Fruit fly (Drosophila melanogaster) Kc167 (cell line): Measurements from ENCODE around the gene CG32772.

Source experiments
- Myc ChIP-seq: fragments of >200 bp; optimal IDR thresholded peaks from 2 replicates; lab custom pipeline; 2017; ENCODE audit warnings: missing external identifiers
- Sin3A ChIP-seq: fragments of >200 bp; optimal IDR thresholded peaks from 2 replicates; lab custom pipeline; 2018; ENCODE audit warnings: missing external identifiers
- h ChIP-seq: fragments of >200 bp; optimal IDR thresholded peaks from 3 replicates; lab custom pipeline; 2018; ENCODE audit warnings: missing external identifiers
- insv ChIP-seq: fragments of >200 bp; optimal IDR thresholded peaks from 3 replicates; lab custom pipeline; 2018; ENCODE audit warnings: missing external identifiers
- psq ChIP-seq: fragments of >200 bp; optimal IDR thresholded peaks from 2 replicates; lab custom pipeline; 2017; ENCODE audit warnings: missing external identifiers
- ttk ChIP-seq: sonication (Bioruptor generic); optimal IDR thresholded peaks from 2 replicates; lab custom pipeline; 2017; ENCODE audit warnings: missing external identifiers

CG32772 gene

DNA sequence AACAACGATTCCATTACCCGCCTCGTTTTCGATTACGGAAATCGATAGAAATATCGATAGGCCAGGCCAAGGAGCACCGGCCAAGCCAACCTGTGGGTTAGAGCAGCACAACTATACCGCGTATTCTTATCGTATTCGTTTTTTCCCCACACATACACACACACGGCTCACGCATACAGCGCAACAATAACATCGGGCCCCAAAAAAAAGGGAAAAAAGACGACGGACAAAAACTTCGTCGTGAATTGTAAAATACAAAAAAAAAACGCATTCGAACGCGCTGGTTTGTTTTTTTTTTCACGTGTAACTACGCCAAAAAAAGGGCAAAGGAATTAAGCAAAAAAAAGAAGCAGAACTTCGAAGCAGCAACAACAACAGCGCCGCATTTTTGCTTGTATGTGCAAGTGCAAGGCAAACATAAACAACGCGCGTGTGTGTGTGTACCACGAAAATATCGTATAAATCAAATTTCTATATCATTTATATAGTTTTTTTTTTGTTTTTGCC, at the start of gene CG32772:
TSS of gene CG32772 (plus strand) at position 177 of the 507 bp plus-strand sequence.
- TF ChIP-seq Sin3A (lab: Kevin White, UChicago) (no peak), psq (lab: Kevin White, UChicago) (peak; percentile 1), h (lab: Kevin White, UChicago) (no peak)

DNA sequence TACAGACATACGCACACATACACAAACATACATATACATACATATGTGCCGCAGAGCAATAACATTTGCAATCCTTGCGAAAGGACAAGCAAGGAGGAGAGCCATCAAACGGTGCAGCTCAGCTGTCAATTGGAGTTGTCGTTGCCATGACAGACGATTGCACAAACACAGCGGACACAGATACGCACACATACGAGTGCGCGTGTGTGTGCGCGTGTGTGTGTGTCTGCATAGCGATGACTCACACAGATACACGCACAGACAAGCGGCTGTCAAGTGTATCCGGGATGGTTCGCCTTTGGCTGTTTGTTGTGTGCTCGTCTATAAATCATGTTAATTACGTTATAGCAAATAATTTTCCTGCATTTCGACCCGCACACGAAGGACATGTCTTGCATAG, 48.6 kb upstream of the CG32772 start:
- TF ChIP-seq insv (lab: Kevin White, UChicago) (no peak), Sin3A (lab: Kevin White, UChicago) (no peak), psq (lab: Kevin White, UChicago) (no peak), Myc (no peak), ttk (lab: Kevin White, UChicago) (no peak), h (lab: Kevin White, UChicago) (no peak)

DNA sequence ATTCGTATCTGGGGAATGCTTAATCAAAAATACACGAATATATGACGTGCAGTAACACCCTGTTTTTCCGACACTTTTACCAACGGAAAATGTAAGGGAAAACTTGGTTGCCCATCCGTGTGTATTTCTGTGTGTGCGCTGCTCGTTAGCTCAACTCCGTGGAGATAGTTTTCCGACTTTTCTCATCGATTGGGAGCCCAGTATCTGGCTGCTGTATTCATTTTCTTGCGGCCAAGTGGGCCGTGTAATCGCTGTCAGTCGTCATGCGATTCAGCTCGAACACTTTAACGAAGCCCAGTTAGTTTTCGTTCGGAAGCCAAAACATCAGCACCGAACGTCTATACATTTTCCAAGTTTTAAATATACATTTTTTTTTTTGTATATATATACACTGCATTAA, 33.5 kb upstream of the CG32772 start, which contains the start of gene boil:
TSS of gene boil (plus strand) at position 301 of the 400 bp plus-strand sequence.
- no peak for TF ChIP-seq Myc
- TF ChIP-seq Sin3A (lab: Kevin White, UChicago), result no peak
- TF ChIP-seq h (lab: Kevin White, UChicago), result no peak
- no peak for TF ChIP-seq insv (lab: Kevin White, UChicago)
- TF ChIP-seq psq (lab: Kevin White, UChicago), result no peak
- no peak for TF ChIP-seq ttk (lab: Kevin White, UChicago)

DNA sequence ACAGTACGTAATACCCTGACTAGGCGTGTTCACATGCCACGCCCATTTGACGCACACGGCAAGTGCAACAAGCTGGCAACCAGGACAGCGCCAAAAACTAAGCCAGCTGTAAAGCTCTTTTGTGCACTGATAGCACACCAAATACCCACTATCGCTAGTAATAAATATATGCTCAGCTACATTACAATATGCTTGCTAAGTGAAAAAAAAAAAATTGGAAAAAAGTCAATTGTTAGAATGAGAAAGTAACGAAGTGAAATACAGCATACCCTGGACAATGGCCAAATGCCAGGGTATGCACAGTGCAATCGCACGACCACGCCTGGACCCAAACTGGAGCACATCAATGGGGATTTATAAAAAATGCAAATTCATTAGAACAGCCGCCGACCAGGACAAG, 23.0 kb upstream of the CG32772 start:
- TF ChIP-seq ttk (lab: Kevin White, UChicago) (no peak), h (lab: Kevin White, UChicago) (no peak), Myc (no peak), Sin3A (lab: Kevin White, UChicago) (no peak), psq (lab: Kevin White, UChicago) (no peak), insv (lab: Kevin White, UChicago) (no peak)

DNA sequence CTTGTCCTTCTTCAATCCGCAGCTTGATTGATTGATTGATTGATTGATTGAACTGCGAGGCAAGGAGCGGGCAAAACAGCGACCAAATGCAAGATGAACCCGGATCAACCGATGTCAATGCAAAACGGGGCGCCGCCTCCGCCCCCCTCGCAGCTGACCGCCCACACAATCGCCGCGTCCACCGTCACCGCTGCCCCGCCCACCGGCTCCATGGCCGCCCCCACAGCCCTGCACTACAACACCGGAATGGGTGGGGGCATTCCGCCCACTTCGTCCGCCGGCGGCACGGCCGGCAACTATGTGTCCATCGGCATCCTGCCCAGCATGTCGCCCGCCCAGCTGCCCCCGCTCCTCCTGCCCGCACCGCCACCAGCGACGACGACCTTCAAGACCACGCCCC, 14.3 kb upstream of the CG32772 start:
- TF ChIP-seq ttk (lab: Kevin White, UChicago), result no peak
- no peak for TF ChIP-seq psq (lab: Kevin White, UChicago)
- TF ChIP-seq insv (lab: Kevin White, UChicago), result no peak
- TF ChIP-seq Sin3A (lab: Kevin White, UChicago), result no peak
- TF ChIP-seq h (lab: Kevin White, UChicago), result no peak
- TF ChIP-seq Myc, result no peak

DNA sequence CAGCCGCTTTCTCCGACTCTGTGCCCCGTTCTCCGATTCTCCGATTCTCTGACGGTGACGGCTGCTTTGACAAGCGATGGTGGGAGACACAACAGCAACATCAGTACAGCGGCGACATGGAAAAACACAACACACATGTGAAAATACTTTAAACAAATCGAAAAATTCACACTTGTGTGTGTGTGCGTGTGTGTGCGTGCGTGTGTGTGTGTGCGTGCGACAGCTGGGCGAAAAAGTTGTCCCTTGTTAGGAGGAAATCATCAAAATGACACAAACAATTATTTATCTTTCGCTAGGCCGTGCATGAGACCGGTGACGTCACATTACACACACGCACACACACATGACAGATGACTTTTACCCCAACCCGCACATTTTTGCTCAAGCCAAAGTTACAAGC, 12.0 kb upstream of the CG32772 start:
- TF ChIP-seq psq (lab: Kevin White, UChicago) (no peak), Sin3A (lab: Kevin White, UChicago) (no peak)

DNA sequence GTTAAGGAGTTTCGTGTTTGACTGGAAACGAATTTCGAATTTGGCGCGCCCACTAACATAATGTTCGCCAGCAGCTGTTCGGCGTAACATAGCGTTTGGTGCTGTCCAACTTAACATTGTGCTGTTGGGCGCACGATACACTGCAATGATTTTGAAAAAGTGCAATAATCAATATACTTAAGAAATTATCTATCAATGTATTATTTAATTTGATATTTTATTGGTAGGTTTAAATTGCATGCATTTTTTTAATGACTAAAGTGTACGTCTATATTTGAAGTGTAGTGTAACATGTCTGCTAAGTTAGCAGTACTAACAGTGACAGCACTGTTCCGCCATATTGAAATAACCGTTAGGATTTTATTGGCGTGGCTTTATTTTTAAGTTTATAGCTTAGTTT, 2.3 kb upstream of the CG32772 start, which contains the start of gene CG6927:
TSS of gene CG6927 (plus strand) at position 328 of the 400 bp plus-strand sequence.
- TF ChIP-seq psq (lab: Kevin White, UChicago), result no peak
- no peak for TF ChIP-seq Myc

DNA sequence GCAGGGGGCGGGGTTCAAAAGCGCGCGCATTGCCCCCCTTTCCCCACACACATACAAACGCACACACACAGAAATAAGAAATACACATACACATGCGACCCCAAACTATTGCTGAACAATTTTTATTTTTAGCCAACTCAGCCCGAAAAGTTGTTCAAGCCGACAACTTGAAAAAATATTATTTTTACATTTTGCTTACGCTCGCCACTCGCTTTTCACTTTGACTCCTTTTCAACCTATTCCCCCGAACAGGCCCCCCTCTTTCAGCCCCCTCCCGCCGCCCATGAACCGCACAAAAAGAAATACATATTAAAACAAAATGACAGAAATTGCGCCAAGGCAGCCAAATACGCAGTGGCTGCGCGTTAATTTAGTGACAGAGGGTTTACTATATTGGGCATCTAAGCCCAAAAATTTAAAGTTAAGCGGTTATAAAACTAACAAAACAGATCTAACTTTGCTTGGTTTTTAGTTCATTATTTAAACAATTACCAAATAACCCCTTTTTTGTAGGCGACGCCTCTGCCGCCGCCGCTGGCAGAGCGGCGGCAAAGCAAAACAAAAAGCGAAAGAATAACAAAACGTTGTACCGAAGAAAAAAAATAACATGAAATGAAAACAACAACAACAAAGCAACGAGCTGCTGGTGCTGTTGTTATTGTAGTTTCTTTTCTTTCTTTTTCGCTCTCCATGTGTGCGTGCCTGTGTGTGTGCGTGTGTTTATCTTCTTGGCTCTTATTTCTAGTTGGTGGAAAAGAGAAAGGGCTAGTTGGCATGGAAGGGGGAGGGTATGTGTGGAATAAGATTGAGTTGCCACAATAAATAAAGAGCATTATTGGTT, 1.3 kb downstream of the CG32772 start:
- TF ChIP-seq psq (lab: Kevin White, UChicago) (peak; percentile 75), Sin3A (lab: Kevin White, UChicago) (no peak)

DNA sequence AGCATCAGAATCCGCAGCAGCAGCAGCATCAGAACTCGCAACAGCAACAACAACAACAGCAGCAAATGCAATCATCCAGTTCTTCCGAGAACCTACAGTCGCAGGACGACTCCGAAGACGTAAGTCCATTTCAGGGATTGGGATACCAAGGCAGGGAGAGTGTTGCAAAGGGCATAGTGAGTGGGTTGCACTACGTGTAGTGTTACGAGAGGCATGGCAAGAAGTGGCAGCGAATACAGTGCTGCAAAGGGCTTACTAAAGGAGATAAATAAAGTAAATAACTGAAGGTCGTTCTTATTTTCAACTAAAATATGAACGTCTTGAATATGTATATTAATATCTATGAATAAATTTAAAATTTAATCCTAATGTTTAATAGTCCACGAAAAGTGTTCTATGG, 2.2 kb downstream of the CG32772 start:
- TF ChIP-seq psq (lab: Kevin White, UChicago) (no peak), ttk (lab: Kevin White, UChicago) (no peak)

DNA sequence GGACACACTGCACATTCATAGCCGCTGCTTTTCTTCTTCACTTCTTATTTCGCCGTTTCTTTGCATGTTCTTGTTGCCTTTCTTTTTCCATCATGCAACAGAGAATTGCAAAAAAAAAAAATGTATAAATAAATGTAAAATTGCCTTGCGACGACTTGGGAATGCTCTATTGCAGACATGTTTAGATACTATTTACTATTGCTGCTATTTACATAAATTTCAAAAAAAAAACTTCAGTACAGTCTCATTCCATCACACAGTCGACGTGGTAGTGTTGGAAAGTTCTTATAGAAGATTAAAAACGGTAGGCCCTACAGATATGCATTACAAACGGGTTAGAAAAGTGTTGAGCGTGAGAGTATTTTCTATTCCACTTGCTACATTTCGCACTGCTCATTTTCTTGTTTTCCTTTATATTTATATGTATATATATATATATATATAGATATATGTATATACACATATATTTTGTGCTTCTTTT, 2.9 kb downstream of the CG32772 start:
- peak; percentile 44 for TF ChIP-seq psq (lab: Kevin White, UChicago)
- TF ChIP-seq Sin3A (lab: Kevin White, UChicago), result no peak

DNA sequence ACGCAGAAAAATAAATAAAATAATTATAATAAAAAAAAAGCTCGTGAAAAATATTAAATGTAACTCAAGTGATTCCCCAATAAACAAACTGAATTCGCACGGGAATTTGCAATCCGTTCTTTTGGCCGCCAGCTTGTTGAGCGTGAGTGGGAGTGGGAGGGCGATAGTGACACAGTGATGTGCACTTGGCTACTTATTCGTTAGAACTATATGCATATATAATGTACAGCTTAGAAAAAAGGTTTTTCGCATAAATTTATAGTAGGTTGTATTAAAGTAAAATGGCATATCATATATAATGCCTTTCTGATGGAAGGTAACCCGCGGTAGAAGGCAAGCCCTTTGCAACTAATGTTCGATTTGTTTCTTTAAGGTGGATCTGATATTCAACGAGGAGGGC, 3.5 kb downstream of the CG32772 start:
- TF ChIP-seq insv (lab: Kevin White, UChicago) (no peak), Myc (no peak), Sin3A (lab: Kevin White, UChicago) (no peak)

DNA sequence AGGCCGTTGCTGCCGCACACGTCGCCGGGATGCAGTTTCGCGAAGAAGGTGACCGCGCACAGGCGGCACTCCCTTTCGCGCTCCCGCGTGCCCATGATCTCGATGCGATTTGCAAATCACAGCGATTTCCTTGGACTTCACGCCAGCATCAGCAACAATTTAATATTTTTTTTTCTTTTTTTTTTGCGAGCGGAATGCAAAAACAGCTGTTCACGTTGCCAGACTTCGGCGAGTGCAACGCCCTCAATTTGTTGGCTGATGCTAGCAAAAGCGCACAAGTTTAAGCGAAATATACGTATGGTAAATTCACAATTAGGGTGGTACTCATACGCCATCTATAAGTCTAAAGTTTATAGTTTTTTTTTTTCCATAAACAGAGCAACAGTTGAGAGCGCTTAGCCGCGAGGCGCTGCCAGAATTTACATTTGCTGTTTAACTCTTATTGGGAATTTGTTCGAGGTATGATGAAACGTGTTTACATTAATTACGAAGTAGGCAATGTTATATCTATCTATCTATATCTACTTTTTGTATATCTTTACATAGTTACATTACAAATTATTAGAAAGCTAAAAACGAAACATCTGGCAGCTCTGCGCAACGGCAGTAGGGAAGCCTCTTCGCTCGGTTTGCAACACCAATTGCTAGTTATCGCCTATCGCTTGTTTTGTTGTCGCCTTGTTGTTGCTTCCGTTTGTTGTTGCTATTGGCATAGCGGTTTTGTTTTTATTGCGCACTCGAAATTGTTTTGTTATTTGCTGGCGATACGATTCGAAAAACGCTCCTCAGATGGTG, 9.5 kb downstream of the CG32772 start, which contains the start of the genes CG4041 and Hgsnat:
TSS of gene CG4041 (minus strand) at position 220 of the 795 bp plus-strand sequence.
TSS of gene Hgsnat (plus strand) at position 503 of the 795 bp plus-strand sequence.
- TF ChIP-seq Sin3A (lab: Kevin White, UChicago) (no peak), ttk (lab: Kevin White, UChicago) (no peak)
